Worm (Caenorhabditis elegans): ENCODE data around the gene dnj-19.

The dnj-19 gene

ce11 chrV:5525208-5525607 is 20.6 kb upstream of the dnj-19 start:
- TF ChIP-seq elt-3 (tag; optimal IDR thresholded peaks at IDR 0.05) (no peak), lin-13 (GFP tag; optimal IDR thresholded peaks at IDR 0.05) (no peak), ztf-1 (GFP tag; conservative IDR thresholded peaks at IDR 0.05) (no peak), ZK546.5 (tag; optimal IDR thresholded peaks at IDR 0.05) (no peak), mdl-1 (tag; optimal IDR thresholded peaks at IDR 0.05) (no peak), zag-1 (tag; optimal IDR thresholded peaks at IDR 0.05) (no peak), ztf-4 (tag; optimal IDR thresholded peaks at IDR 0.05) (no peak), C34F6.9 (tag; optimal IDR thresholded peaks at IDR 0.05) (no peak), lin-11 (tag; optimal IDR thresholded peaks at IDR 0.05) (no peak), ama-1 (optimal IDR thresholded peaks at IDR 0.05) (no peak), nhr-237 (tag; optimal IDR thresholded peaks at IDR 0.05) (no peak), unc-62 (GFP tag; optimal IDR thresholded peaks at IDR 0.05) (no peak), nhr-23 (tag; optimal IDR thresholded peaks at IDR 0.05) (no peak), aly-2 (tag; optimal IDR thresholded peaks at IDR 0.05) (no peak), nhr-11 (tag; optimal IDR thresholded peaks at IDR 0.05) (no peak), ceh-16 (tag; optimal IDR thresholded peaks at IDR 0.05) (no peak), nhr-77 (tag; optimal IDR thresholded peaks at IDR 0.05) (no peak), lsy-2 (tag; optimal IDR thresholded peaks at IDR 0.05) (no peak), alr-1 (tag; optimal IDR thresholded peaks at IDR 0.05) (no peak)

ce11 chrV:5523260-5523659 is 18.6 kb upstream of the dnj-19 start:
- TF ChIP-seq elt-1 (tag; optimal IDR thresholded peaks at IDR 0.05) (peak; percentile 96), nhr-129 (tag; optimal IDR thresholded peaks at IDR 0.05) (peak; percentile 5), nhr-25 (tag; optimal IDR thresholded peaks at IDR 0.05) (peak; percentile 43), alr-1 (tag; optimal IDR thresholded peaks at IDR 0.05) (no peak), ceh-16 (tag; optimal IDR thresholded peaks at IDR 0.05) (peak; percentile 94), nhr-23 (tag; optimal IDR thresholded peaks at IDR 0.05) (peak; percentile 74), sma-9 (GFP tag; optimal IDR thresholded peaks at IDR 0.05) (peak; percentile 49), sma-9 (tag; optimal IDR thresholded peaks at IDR 0.05) (no peak), sem-4 (tag; optimal IDR thresholded peaks at IDR 0.05) (peak; percentile 26), nhr-11 (tag; optimal IDR thresholded peaks at IDR 0.05) (no peak), blmp-1 (tag; optimal IDR thresholded peaks at IDR 0.05; ENCODE audit: insufficient read depth) (peak; percentile 19)

ce11 chrV:5521735-5522241 is 17.1 kb upstream of the dnj-19 start, which contains the start of gene hir-1:
Gene hir-1 (plus strand): TSS chrV:5522139.
- peak; percentile 47 for TF ChIP-seq fos-1 (tag; optimal IDR thresholded peaks at IDR 0.05)
- no peak for TF ChIP-seq nhr-12 (tag; optimal IDR thresholded peaks at IDR 0.05)
- TF ChIP-seq mbf-1 (tag; optimal IDR thresholded peaks at IDR 0.05): no peak
- TF ChIP-seq blmp-1 (tag; optimal IDR thresholded peaks at IDR 0.05; ENCODE audit: insufficient read depth): peak; percentile 30
- peak; percentile 24 for TF ChIP-seq sma-3 (GFP tag; optimal IDR thresholded peaks at IDR 0.05)
- no peak for TF ChIP-seq snpc-4 (tag; optimal IDR thresholded peaks at IDR 0.05)
- TF ChIP-seq nhr-25 (tag; optimal IDR thresholded peaks at IDR 0.05): no peak
- peak; percentile 19 for TF ChIP-seq nhr-129 (tag; optimal IDR thresholded peaks at IDR 0.05)
- no peak for TF ChIP-seq F13H6.1 (tag; optimal IDR thresholded peaks at IDR 0.05)
- TF ChIP-seq sem-4 (tag; optimal IDR thresholded peaks at IDR 0.05): no peak
- TF ChIP-seq ztf-1 (GFP tag; conservative IDR thresholded peaks at IDR 0.05): no peak

- TF ChIP-seq fos-1 (tag; optimal IDR thresholded peaks at IDR 0.05): peak; percentile 19
- no peak for TF ChIP-seq skn-1 (tag; optimal IDR thresholded peaks at IDR 0.05)
These were observed 9.1 kb upstream of the dnj-19 start, which contains the start of the genes hpo-15 and mms-19 for ce11 chrV:5513630-5514378. Gene hpo-15 (minus strand): TSS chrV:5513830. Gene mms-19 (plus strand): TSS chrV:5514348.

ce11 chrV:5512559-5512958 is 7.9 kb upstream of the dnj-19 start:
- TF ChIP-seq peb-1 (tag; optimal IDR thresholded peaks at IDR 0.05): no peak
- peak; percentile 3 for TF ChIP-seq crh-2 (tag; optimal IDR thresholded peaks at IDR 0.05)
- no peak for TF ChIP-seq blmp-1 (tag; optimal IDR thresholded peaks at IDR 0.05; ENCODE audit: insufficient read depth)
- peak; percentile 67 for TF ChIP-seq sma-9 (GFP tag; optimal IDR thresholded peaks at IDR 0.05)
- no peak for TF ChIP-seq sma-9 (tag; optimal IDR thresholded peaks at IDR 0.05)
- TF ChIP-seq fos-1 (tag; optimal IDR thresholded peaks at IDR 0.05): peak; percentile 67

All from whole organism, L2 larva.